Fruit fly (Drosophila melanogaster) whole organism, embryonic: ENCODE measurements around the gene CG15446.
A peak's percentile ranks its signal among the peaks of the same experiment; 100 is the strongest.

Experiments
- Antp ChIP-seq: fragments of 200-800 bp; sonication (Bioruptor generic); optimal IDR thresholded peaks from 3 replicates; lab custom pipeline; 2016; ENCODE audit warnings: missing biosample characterization, missing genetic modification characterization
- CG10267 ChIP-seq: fragments of 200-800 bp; sonication (Bioruptor generic); optimal IDR thresholded peaks from 2 replicates; lab custom pipeline; 2018; ENCODE audit warnings: missing biosample characterization, mild to moderate bottlenecking, missing genetic modification characterization, moderate library complexity
- CG10366 ChIP-seq: fragments of 200-800 bp; sonication (Bioruptor generic); IDR thresholded peaks from 2 replicates; pipeline ENCODE4 v1.3.6; 2022; ENCODE audit warnings: missing biosample characterization, missing genetic modification characterization
- CG10543 ChIP-seq: fragments of 200-800 bp; sonication (Bioruptor generic); optimal IDR thresholded peaks from 3 replicates; lab custom pipeline; 2017; ENCODE audit warnings: missing biosample characterization, mild to moderate bottlenecking, missing genetic modification characterization, moderate library complexity
- CG10565 ChIP-seq: fragments of 200-800 bp; sonication (Bioruptor generic); optimal IDR thresholded peaks from 3 replicates; lab custom pipeline; 2016; ENCODE audit warnings: missing biosample characterization, mild to moderate bottlenecking, missing genetic modification characterization
- CG11695 ChIP-seq: fragments of 200-800 bp; sonication (Bioruptor generic); IDR thresholded peaks from 3 replicates; pipeline ENCODE4 v1.3.6; 2022; ENCODE audit warnings: missing biosample characterization, missing genetic modification characterization
- CG12219 ChIP-seq: fragments of 200-800 bp; sonication (Bioruptor generic); optimal IDR thresholded peaks from 3 replicates; lab custom pipeline; 2018; ENCODE audit warnings: missing biosample characterization, mild to moderate bottlenecking, missing genetic modification characterization
- CG12769 ChIP-seq: fragments of 200-800 bp; sonication (Bioruptor generic); optimal IDR thresholded peaks from 2 replicates; lab custom pipeline; 2019; ENCODE audit warnings: missing biosample characterization, mild to moderate bottlenecking, missing genetic modification characterization, moderate library complexity
- CG14710 ChIP-seq: fragments of 200-800 bp; sonication (Bioruptor generic); optimal IDR thresholded peaks from 3 replicates; lab custom pipeline; 2019; ENCODE audit warnings: missing biosample characterization, mild to moderate bottlenecking, missing genetic modification characterization, moderate library complexity
- CG14965 ChIP-seq: fragments of 200-800 bp; sonication (Bioruptor generic); optimal IDR thresholded peaks from 2 replicates; lab custom pipeline; 2016; ENCODE audit warnings: missing biosample characterization, missing genetic modification characterization, borderline replicate concordance
- CG2875 ChIP-seq: fragments of 200-800 bp; sonication (Bioruptor generic); optimal IDR thresholded peaks from 2 replicates; lab custom pipeline; 2017; ENCODE audit warnings: missing biosample characterization, mild to moderate bottlenecking, missing genetic modification characterization, missing genetic modification reagents
- CG4360 ChIP-seq: fragments of 200-800 bp; sonication (Bioruptor generic); IDR thresholded peaks from 2 replicates; pipeline ENCODE4 v1.3.6; 2022; ENCODE audit warnings: missing biosample characterization, missing genetic modification characterization
- CG43689 ChIP-seq: fragments of 200-800 bp; sonication (Bioruptor generic); IDR thresholded peaks from 2 replicates; pipeline ENCODE4 v1.3.6; 2022; ENCODE audit warnings: missing biosample characterization, missing genetic modification characterization
- CG6813 ChIP-seq: fragments of 200-800 bp; sonication (Bioruptor generic); optimal IDR thresholded peaks from 2 replicates; lab custom pipeline; 2017; ENCODE audit warnings: missing biosample characterization, missing genetic modification characterization, mild to moderate bottlenecking, moderate library complexity, missing genetic modification reagents
- CG8388 ChIP-seq: fragments of 200-800 bp; sonication (Bioruptor generic); optimal IDR thresholded peaks from 2 replicates; lab custom pipeline; 2019; ENCODE audit warnings: missing biosample characterization, mild to moderate bottlenecking, missing genetic modification characterization, moderate library complexity
- CG8765 ChIP-seq: fragments of 200-800 bp; sonication (Bioruptor generic); IDR thresholded peaks from 2 replicates; pipeline ENCODE4 v1.3.6; 2022; ENCODE audit warnings: missing biosample characterization, missing genetic modification characterization
- CG8944 ChIP-seq: fragments of 200-800 bp; sonication (Bioruptor generic); optimal IDR thresholded peaks from 3 replicates; lab custom pipeline; 2016; ENCODE audit warnings: missing biosample characterization, missing genetic modification characterization
- CkIIα-i1 ChIP-seq: fragments of 200-800 bp; sonication (Bioruptor generic); IDR thresholded peaks from 2 replicates; pipeline ENCODE4 v1.3.6; 2022; ENCODE audit warnings: missing biosample characterization, missing genetic modification characterization
- D19B ChIP-seq: fragments of 200-800 bp; sonication (Bioruptor generic); optimal IDR thresholded peaks from 2 replicates; lab custom pipeline; 2017; ENCODE audit warnings: missing biosample characterization, mild to moderate bottlenecking, missing genetic modification characterization
- E2f2 ChIP-seq: fragments of 200-800 bp; sonication (Bioruptor generic); IDR thresholded peaks from 2 replicates; pipeline ENCODE4 v1.3.6; 2022; ENCODE audit warnings: missing biosample characterization, missing genetic modification characterization
- H2.0 ChIP-seq: fragments of 200-800 bp; sonication (Bioruptor generic); IDR thresholded peaks from 2 replicates; pipeline ENCODE4 v1.3.6; 2022; ENCODE audit warnings: missing biosample characterization, missing genetic modification characterization
- HLHmδ ChIP-seq: fragments of 200-800 bp; sonication (Bioruptor generic); optimal IDR thresholded peaks from 2 replicates; lab custom pipeline; 2018; ENCODE audit warnings: missing biosample characterization, mild to moderate bottlenecking, missing genetic modification characterization, moderate library complexity
- Lhr ChIP-seq: fragments of 200-800 bp; sonication (Bioruptor generic); optimal IDR thresholded peaks from 3 replicates; lab custom pipeline; 2017; ENCODE audit warnings: mild to moderate bottlenecking, missing biosample characterization, missing genetic modification reagents, missing genetic modification characterization
- Max ChIP-seq: fragments of 200-800 bp; sonication (Bioruptor generic); optimal IDR thresholded peaks from 2 replicates; lab custom pipeline; 2016; ENCODE audit warnings: missing biosample characterization, mild to moderate bottlenecking, missing genetic modification characterization
- Opbp ChIP-seq: fragments of 200-800 bp; sonication (Bioruptor generic); IDR thresholded peaks from 3 replicates; pipeline ENCODE4 v1.3.6; 2022; ENCODE audit warnings: missing biosample characterization, missing genetic modification characterization; ENCODE audit not compliant: partially characterized antibody
- Rx ChIP-seq: fragments of 200-800 bp; sonication (Bioruptor generic); IDR thresholded peaks from 2 replicates; pipeline ENCODE4 v1.3.6; 2022; ENCODE audit warnings: missing biosample characterization, missing genetic modification characterization
- Sry-δ ChIP-seq: fragments of 200-800 bp; sonication (Bioruptor generic); optimal IDR thresholded peaks from 2 replicates; lab custom pipeline; 2016; ENCODE audit warnings: missing biosample characterization, missing genetic modification characterization
- TFAM ChIP-seq: fragments of 200-800 bp; sonication (Bioruptor generic); optimal IDR thresholded peaks from 2 replicates; lab custom pipeline; 2017; ENCODE audit warnings: missing biosample characterization, missing genetic modification characterization, inconsistent platforms
- YL-1 ChIP-seq: fragments of 200-800 bp; sonication (Bioruptor generic); optimal IDR thresholded peaks from 3 replicates; lab custom pipeline; 2017; ENCODE audit warnings: missing biosample characterization, mild to moderate bottlenecking, missing genetic modification characterization
- bab2 ChIP-seq: fragments of 200-800 bp; sonication (Bioruptor generic); optimal IDR thresholded peaks from 2 replicates; lab custom pipeline; 2016; ENCODE audit warnings: missing biosample characterization, missing genetic modification characterization
- bsh ChIP-seq, 2 experiments: fragments of 200-800 bp; sonication (Bioruptor generic); optimal IDR thresholded peaks; 2 replicates each; lab custom pipeline; 2017 to 2018; ENCODE audit warnings: mild to moderate bottlenecking in 2 of 2, missing biosample characterization in 2 of 2, missing genetic modification characterization in 2 of 2, moderate library complexity in 1 of 2
- cato ChIP-seq: fragments of 200-800 bp; sonication (Bioruptor generic); optimal IDR thresholded peaks from 2 replicates; lab custom pipeline; 2016; ENCODE audit warnings: missing biosample characterization, missing genetic modification characterization, borderline replicate concordance
- chinmo ChIP-seq: fragments of 200-800 bp; sonication (Bioruptor generic); IDR thresholded peaks from 4 replicates; pipeline ENCODE4 v1.3.6; 2022; ENCODE audit warnings: missing biosample characterization, missing genetic modification characterization; ENCODE audit not compliant: partially characterized antibody
- en ChIP-seq: fragments of 200-800 bp; sonication (Bioruptor generic); optimal IDR thresholded peaks from 2 replicates; lab custom pipeline; 2016; ENCODE audit warnings: missing biosample characterization, missing genetic modification characterization
- gcm ChIP-seq: fragments of 200-800 bp; sonication (Bioruptor generic); optimal IDR thresholded peaks from 2 replicates; lab custom pipeline; 2019; ENCODE audit warnings: missing biosample characterization, mild to moderate bottlenecking, missing genetic modification characterization, moderate library complexity
- gfzf ChIP-seq: fragments of 200-800 bp; sonication (Bioruptor generic); optimal IDR thresholded peaks from 2 replicates; lab custom pipeline; 2016; ENCODE audit warnings: missing biosample characterization, mild to moderate bottlenecking, missing genetic modification characterization, moderate library complexity
- gsb-n ChIP-seq: fragments of 200-800 bp; sonication (Bioruptor generic); optimal IDR thresholded peaks from 3 replicates; lab custom pipeline; 2018; ENCODE audit warnings: missing biosample characterization, mild to moderate bottlenecking, missing genetic modification characterization
- hb ChIP-seq: fragments of 200-800 bp; sonication (Bioruptor generic); IDR thresholded peaks from 3 replicates; pipeline ENCODE4 v1.3.6; 2022; ENCODE audit warnings: missing biosample characterization, missing genetic modification characterization; ENCODE audit not compliant: partially characterized antibody
- hth ChIP-seq: fragments of >200 bp; optimal IDR thresholded peaks from 2 replicates; lab custom pipeline; 2017; ENCODE audit warnings: inconsistent platforms
- lab ChIP-seq: fragments of 200-800 bp; sonication (Bioruptor generic); optimal IDR thresholded peaks from 3 replicates; lab custom pipeline; 2017; ENCODE audit warnings: missing biosample characterization, missing genetic modification characterization, mild to moderate bottlenecking, moderate library complexity, missing genetic modification reagents
- lilli ChIP-seq: fragments of 200-800 bp; sonication (Bioruptor generic); optimal IDR thresholded peaks from 3 replicates; lab custom pipeline; 2016; ENCODE audit warnings: missing biosample characterization, missing genetic modification characterization
- lmd ChIP-seq: fragments of 200-800 bp; sonication (Bioruptor generic); IDR thresholded peaks from 2 replicates; pipeline ENCODE4 v1.3.6; 2022; ENCODE audit warnings: missing biosample characterization, missing genetic modification characterization
- nerfin-1 ChIP-seq: fragments of 200-800 bp; sonication (Bioruptor generic); optimal IDR thresholded peaks from 3 replicates; lab custom pipeline; 2019; ENCODE audit warnings: missing biosample characterization, mild to moderate bottlenecking, missing genetic modification characterization, moderate library complexity
- pros ChIP-seq: fragments of 200-800 bp; sonication (Bioruptor generic); optimal IDR thresholded peaks from 3 replicates; lab custom pipeline; 2019; ENCODE audit warnings: missing biosample characterization, mild to moderate bottlenecking, missing genetic modification characterization, moderate library complexity
- scrt ChIP-seq: fragments of 200-800 bp; sonication (Bioruptor generic); optimal IDR thresholded peaks from 2 replicates; lab custom pipeline; 2018; ENCODE audit warnings: missing biosample characterization, mild to moderate bottlenecking, missing genetic modification characterization, moderate library complexity
- sd ChIP-seq: fragments of 200-800 bp; sonication (Bioruptor generic); optimal IDR thresholded peaks from 3 replicates; lab custom pipeline; 2018; ENCODE audit warnings: missing biosample characterization, mild to moderate bottlenecking, missing genetic modification characterization, moderate library complexity
- stwl ChIP-seq: fragments of 200-800 bp; sonication (Bioruptor generic); optimal IDR thresholded peaks from 3 replicates; lab custom pipeline; 2018; ENCODE audit warnings: missing biosample characterization, mild to moderate bottlenecking, missing genetic modification characterization, moderate library complexity
- vvl ChIP-seq: fragments of 200-800 bp; sonication (Bioruptor generic); IDR thresholded peaks from 2 replicates; pipeline ENCODE4 v1.3.6; 2022; ENCODE audit warnings: missing biosample characterization, missing genetic modification characterization
- wdn ChIP-seq: fragments of 200-800 bp; sonication (Bioruptor generic); IDR thresholded peaks from 2 replicates; pipeline ENCODE4 v1.3.6; 2022; ENCODE audit warnings: missing biosample characterization, missing genetic modification characterization
- zen ChIP-seq: fragments of 200-800 bp; sonication (Bioruptor generic); optimal IDR thresholded peaks from 3 replicates; lab custom pipeline; 2018; ENCODE audit warnings: missing biosample characterization, mild to moderate bottlenecking, missing genetic modification characterization, moderate library complexity

The CG15446 gene

dm6 chrX:21058991-21059390 lies 43.0 kb downstream of the CG15446 start (continued):
- TF ChIP-seq gfzf (GFP tag; lab: Kevin White, UChicago): no peak
- peak; percentile 72 for TF ChIP-seq E2f2 (GFP tag; lab: Robert Waterston, UW)
- TF ChIP-seq CG12219 (GFP tag; lab: Kevin White, UChicago): peak; percentile 94
- TF ChIP-seq CG10543 (GFP tag; lab: Kevin White, UChicago): peak; percentile 86
- TF ChIP-seq CG6813 (GFP tag; lab: Kevin White, UChicago): peak; percentile 86
- TF ChIP-seq CG8388: peak; percentile 92
- peak; percentile 74 for TF ChIP-seq scrt
- no peak for TF ChIP-seq hb (GFP tag; lab: Robert Waterston, UW)
- TF ChIP-seq CkIIα-i1 (GFP tag; lab: Robert Waterston, UW): peak; percentile 47; the same call in 1 of the 2 replicates
- TF ChIP-seq bab2 (GFP tag; lab: Kevin White, UChicago): peak; percentile 93
- TF ChIP-seq CG14965: peak; percentile 63
- peak; percentile 89 for TF ChIP-seq CG10366 (GFP tag; lab: Robert Waterston, UW)
- peak; percentile 88 for TF ChIP-seq lilli (GFP tag; lab: Kevin White, UChicago)
- TF ChIP-seq hth (lab: Kevin White, UChicago): no peak
- peak; percentile 67 to 96 for TF ChIP-seq bsh (GFP tag; optimal IDR thresholded peaks at IDR 0.05; lab: Kevin White, UChicago)
- peak; percentile 57 for TF ChIP-seq Sry-δ (GFP tag; lab: Kevin White, UChicago)
- TF ChIP-seq Antp: peak; percentile 91
- TF ChIP-seq TFAM (GFP tag; lab: Kevin White, UChicago): peak; percentile 31
- no peak for TF ChIP-seq chinmo (GFP tag; lab: Robert Waterston, UW)
- peak; percentile 68 for TF ChIP-seq zen (tag; lab: Kevin White, UChicago)
- TF ChIP-seq CG10565 (GFP tag; lab: Kevin White, UChicago): peak; percentile 43
- TF ChIP-seq CG43689 (GFP tag; lab: Robert Waterston, UW): peak; percentile 80
- peak; percentile 90 for TF ChIP-seq gsb-n (tag; lab: Kevin White, UChicago)
- TF ChIP-seq CG8765: no peak
- no peak for TF ChIP-seq Opbp
- TF ChIP-seq CG2875: peak; percentile 92
- TF ChIP-seq CG14710 (tag; lab: Kevin White, UChicago): peak; percentile 83
- TF ChIP-seq lab: peak; percentile 85
- peak; percentile 72 for TF ChIP-seq sd (tag; lab: Kevin White, UChicago)
- no peak for TF ChIP-seq stwl
- TF ChIP-seq Rx: peak; percentile 83
- peak; percentile 75 for TF ChIP-seq CG11695
- TF ChIP-seq wdn: peak; percentile 74
- TF ChIP-seq Lhr: peak; percentile 72
- TF ChIP-seq YL-1 (GFP tag; lab: Kevin White, UChicago): peak; percentile 62
- TF ChIP-seq Max (GFP tag; lab: Kevin White, UChicago): peak; percentile 61
- TF ChIP-seq H2.0 (GFP tag; lab: Robert Waterston, UW): peak; percentile 90
- TF ChIP-seq pros: peak; percentile 72
- peak; percentile 90 for TF ChIP-seq CG8944 (GFP tag; lab: Kevin White, UChicago)
- peak; percentile 84 for TF ChIP-seq en (GFP tag; lab: Kevin White, UChicago)
- TF ChIP-seq CG12769 (tag; lab: Kevin White, UChicago): peak; percentile 93
- TF ChIP-seq CG10267 (tag; lab: Kevin White, UChicago): peak; percentile 81
- peak; percentile 75 for TF ChIP-seq cato
- TF ChIP-seq HLHmδ (GFP tag; lab: Kevin White, UChicago): no peak
- peak; percentile 87 for TF ChIP-seq nerfin-1 (tag; lab: Kevin White, UChicago)
- peak; percentile 20 for TF ChIP-seq D19B (GFP tag; lab: Kevin White, UChicago)
- TF ChIP-seq vvl (GFP tag; lab: Robert Waterston, UW): peak; percentile 93
- peak; percentile 48; the same call in 1 of the 2 replicates for TF ChIP-seq CG4360 (GFP tag; lab: Robert Waterston, UW)
- TF ChIP-seq gcm: peak; percentile 91
- TF ChIP-seq lmd (GFP tag; lab: Robert Waterston, UW): peak; percentile 80
